Worm (Caenorhabditis elegans): ENCODE measurements around the gene mys-1.
"Not testable (repeated sequence)": the region's sequence is repeated elsewhere in the genome, so short reads cannot be mapped to it uniquely, and the experiment has no call there.

Gene mys-1

DNA sequence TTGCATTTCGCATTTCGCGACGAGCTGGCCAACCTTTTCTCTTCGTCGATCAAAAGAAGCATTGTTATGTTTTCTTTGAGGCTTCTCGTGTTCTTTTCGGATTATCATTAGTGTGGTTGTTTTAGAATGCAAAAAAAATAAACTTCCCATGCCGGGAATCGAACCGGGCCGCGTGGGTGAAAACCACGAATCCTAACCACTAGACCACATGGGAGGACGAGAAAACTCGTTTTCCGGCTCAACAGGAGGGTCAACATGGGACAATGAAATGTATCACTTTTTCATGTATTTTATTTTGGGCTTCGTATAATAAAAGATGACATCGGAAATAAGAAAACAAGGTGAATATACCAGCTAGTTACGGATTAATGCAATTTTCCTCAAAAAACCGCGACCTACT is 14.9 kb downstream of the mys-1 start:
- no peak for TF ChIP-seq W03F9.2 (tag; optimal IDR thresholded peaks at IDR 0.05)
- TF ChIP-seq him-1 (tag; optimal IDR thresholded peaks at IDR 0.05) = no peak
- no peak for TF ChIP-seq dao-5 (tag; optimal IDR thresholded peaks at IDR 0.05)

DNA sequence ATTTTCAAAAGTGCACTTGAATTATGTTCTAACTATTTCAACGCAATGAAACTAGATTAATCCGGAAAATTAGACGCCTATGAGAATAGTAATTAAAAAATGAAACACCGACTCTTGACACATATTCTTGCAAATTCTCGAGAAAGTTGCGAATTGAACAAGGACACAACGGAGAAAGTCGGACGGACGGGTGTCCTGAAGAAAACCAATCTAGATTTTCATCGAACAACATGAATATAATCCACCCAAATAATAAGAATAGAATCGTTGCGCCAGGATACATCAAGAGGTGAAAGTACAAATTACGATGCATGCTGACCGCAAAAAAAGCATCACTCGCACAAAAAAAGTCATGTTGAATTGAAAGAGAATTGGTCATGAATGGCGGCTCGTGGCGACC is 15.6 kb downstream of the mys-1 start:
- TF ChIP-seq him-1 (tag; optimal IDR thresholded peaks at IDR 0.05) = no peak
- no peak for TF ChIP-seq dao-5 (tag; optimal IDR thresholded peaks at IDR 0.05)
- no peak for TF ChIP-seq W03F9.2 (tag; optimal IDR thresholded peaks at IDR 0.05)

DNA sequence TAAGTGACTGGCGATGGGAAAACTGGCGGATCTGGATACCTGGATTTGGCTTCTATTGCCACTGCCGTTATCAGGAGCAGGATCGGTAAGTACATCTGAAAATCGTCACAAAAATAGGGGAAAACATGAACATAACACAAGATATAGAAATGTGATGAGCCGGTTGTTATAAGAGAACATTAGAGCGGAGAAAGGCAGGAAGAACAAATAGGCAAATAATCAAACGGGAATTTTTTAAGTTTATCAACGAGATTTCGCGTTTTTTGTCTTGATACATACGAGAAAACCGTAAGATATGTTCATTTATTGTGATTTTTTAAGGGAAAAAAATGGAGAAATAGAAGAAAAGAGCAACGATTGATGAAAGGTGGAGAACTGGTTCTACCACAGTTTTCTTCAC is 19.2 kb downstream of the mys-1 start, which contains the start of gene Y57E12AR.1:
Gene Y57E12AR.1, minus strand, starts transcription at position 101 of the 400 bp plus-strand sequence.
- no peak for TF ChIP-seq W03F9.2 (tag; optimal IDR thresholded peaks at IDR 0.05)
- TF ChIP-seq him-1 (tag; optimal IDR thresholded peaks at IDR 0.05) = no peak
- no peak for TF ChIP-seq dao-5 (tag; optimal IDR thresholded peaks at IDR 0.05)

DNA sequence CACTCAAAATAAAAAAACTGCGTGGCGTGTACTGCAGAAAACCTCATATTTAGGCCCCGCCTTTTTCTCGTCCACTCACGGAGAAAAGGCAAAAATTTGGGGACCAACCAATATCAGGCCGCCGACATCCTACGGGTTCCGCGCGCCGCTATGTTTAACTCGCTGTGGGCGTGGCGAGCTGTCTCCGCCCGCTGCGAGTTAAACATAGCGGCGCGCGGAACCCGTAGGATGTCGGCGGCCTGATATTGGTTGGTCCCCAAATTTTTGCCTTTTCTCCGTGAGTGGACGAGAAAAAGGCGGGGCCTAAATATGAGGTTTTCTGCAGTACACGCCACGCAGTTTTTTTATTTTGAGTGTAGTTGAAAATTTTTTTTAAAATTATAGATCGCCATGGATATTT is 21.7 kb downstream of the mys-1 start, which contains the start of gene tmem-258:
Gene tmem-258, plus strand, starts transcription at position 385 of the 400 bp plus-strand sequence.
- not testable (repeated sequence) for TF ChIP-seq him-1, W03F9.2, dao-5 (tag; optimal IDR thresholded peaks at IDR 0.05)

DNA sequence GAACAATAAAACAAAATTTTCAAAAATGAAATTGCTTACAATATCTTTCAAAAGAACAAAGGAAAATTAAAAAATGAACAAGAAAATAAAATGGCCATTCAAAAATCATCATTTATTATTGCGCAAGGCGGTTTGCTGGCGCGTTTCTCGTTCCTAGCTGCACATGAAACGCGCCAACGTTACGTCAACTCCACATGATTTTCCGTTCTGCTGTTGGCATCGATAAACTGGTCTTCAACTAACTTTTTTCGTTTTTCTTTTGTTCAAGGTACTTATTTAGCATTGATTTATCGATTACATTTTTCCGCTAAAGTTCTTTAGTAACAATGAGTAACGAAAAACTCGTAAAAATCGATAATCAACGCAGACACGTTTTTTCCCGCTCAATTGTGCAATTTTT is 24.1 kb downstream of the mys-1 start, which contains the start of the genes Y57E12AL.6 and Y57E12AL.1:
Gene Y57E12AL.6, minus strand, starts transcription at position 75 of the 400 bp plus-strand sequence.
Gene Y57E12AL.1, plus strand, starts transcription at position 135 of the 400 bp plus-strand sequence.
- TF ChIP-seq him-1 (tag; optimal IDR thresholded peaks at IDR 0.05) (no peak), dao-5 (tag; optimal IDR thresholded peaks at IDR 0.05) (no peak), W03F9.2 (tag; optimal IDR thresholded peaks at IDR 0.05) (peak; percentile 95)

DNA sequence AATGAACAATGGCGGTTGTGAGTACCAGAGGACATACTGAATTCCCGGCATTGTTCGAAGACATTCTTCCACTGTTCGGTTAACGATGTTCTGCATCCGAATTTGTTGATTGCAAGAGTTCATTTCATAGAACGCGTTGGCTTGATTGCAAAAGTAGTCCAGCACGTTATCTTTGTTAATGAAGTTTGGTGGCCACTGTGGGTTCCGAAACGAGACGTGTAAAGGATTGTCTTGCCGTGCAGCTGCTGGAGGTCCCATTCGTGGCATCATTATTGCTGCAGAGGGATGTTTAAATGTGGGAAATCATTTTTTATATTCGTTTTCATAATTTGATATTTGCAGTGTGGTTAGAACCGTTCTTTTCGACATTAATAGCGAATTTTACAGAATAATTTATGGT is 25.1 kb downstream of the mys-1 start, which contains the start of gene mdt-6:
Gene mdt-6, minus strand, starts transcription at position 275 of the 400 bp plus-strand sequence.
- TF ChIP-seq W03F9.2 (tag; optimal IDR thresholded peaks at IDR 0.05) (no peak), him-1 (tag; optimal IDR thresholded peaks at IDR 0.05) (no peak), dao-5 (tag; optimal IDR thresholded peaks at IDR 0.05) (no peak)

DNA sequence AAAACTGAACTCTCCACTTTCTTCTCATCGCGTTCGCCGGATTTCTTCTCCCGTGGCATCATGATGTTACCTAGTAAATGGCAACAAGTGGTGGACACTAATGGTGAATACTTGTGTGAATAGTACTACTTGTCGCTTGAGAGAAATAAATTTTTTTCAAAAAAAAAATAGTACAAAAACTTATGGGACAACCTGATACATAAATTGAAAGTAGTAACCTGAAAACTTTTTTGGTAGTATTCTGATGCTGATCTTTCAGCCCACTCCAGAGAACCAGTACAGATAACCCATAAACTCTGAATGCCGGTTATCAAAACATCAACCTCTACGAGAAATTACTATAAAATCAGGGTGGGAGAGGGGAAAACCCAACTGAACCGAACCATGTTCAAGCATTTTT is 26.7 kb downstream of the mys-1 start, which contains the start of gene Y57E12AL.2:
Gene Y57E12AL.2, plus strand, starts transcription at position 301 of the 400 bp plus-strand sequence.
- not testable (repeated sequence) for TF ChIP-seq dao-5, him-1, W03F9.2 (tag; optimal IDR thresholded peaks at IDR 0.05)

DNA sequence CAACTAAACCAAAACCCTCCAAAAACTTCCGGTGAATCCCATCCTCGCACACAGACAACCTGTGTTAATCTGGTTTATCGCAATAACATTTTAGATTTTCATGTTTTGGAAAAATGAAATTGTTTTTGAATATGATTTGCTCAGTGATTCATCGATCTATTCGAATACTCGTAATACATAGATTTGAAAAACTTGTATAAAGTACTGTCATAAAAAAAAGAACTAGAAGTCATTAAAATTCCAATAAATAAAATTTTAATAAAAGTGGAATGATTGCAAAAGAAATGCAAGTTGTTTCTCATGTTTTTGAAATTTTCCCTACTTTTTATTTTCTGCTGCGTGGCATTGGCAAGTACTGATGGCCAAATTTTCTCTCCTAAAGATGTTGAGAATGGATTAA is 29.9 kb downstream of the mys-1 start, which contains the start of gene spig-8:
Gene spig-8, plus strand, starts transcription at position 301 of the 400 bp plus-strand sequence.
- TF ChIP-seq him-1 (tag; optimal IDR thresholded peaks at IDR 0.05) = no peak
- TF ChIP-seq W03F9.2 (tag; optimal IDR thresholded peaks at IDR 0.05) = no peak
- TF ChIP-seq dao-5 (tag; optimal IDR thresholded peaks at IDR 0.05) = no peak

DNA sequence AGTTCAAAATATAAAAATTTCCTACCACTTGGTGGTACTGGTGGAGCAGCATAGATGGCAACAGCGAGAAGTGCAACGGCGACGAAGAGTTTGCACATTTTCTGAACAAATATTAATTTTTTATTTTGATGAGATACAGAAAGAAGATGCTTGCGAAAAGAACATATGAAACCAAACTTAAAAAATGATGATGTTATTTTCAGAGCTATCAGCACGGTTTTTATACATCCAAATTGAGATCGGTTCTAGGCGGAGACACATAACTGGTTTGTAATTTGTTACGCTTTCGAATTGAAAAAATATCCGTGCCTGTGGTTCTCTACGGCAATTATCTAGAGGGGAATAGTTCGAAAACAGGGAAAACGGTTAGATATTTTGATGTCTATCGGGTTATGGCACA is 31.4 kb downstream of the mys-1 start, which contains the start of gene txt-17:
Gene txt-17, minus strand, starts transcription at position 101 of the 400 bp plus-strand sequence.
- no peak for TF ChIP-seq W03F9.2 (tag; optimal IDR thresholded peaks at IDR 0.05)
- no peak for TF ChIP-seq him-1 (tag; optimal IDR thresholded peaks at IDR 0.05)
- TF ChIP-seq dao-5 (tag; optimal IDR thresholded peaks at IDR 0.05) = no peak

DNA sequence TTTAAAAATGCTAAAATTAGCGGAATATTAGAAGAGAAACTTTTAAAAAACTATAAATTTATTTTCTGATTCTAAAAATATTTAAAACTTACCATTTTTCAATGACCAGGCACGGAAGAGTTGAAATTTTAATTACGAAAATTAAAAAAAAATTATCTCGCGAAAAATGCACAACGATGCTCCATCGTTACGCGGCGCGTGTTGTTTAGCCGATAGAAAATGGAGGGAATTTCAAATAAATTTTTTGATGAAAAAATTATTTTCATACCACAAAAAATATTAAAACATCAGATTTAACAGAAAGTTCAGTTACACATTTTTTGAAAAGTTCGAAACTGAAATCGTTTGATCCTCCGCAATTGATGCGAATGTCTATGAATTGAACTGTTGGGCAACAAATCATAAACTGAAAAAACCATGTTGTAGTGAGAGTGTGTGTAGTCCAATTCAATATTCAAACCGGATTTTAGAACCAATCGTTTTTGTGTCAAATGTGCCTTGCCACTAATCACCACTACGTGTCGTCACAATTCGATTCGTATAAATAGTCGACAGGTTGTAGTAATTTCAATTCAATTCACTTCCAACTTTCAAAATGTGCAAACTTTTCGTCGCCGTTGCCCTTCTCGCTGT is 33.2 kb downstream of the mys-1 start, which contains the start of the genes tofu-2 and spig-1:
Gene tofu-2, minus strand, starts transcription at position 116 of the 633 bp plus-strand sequence.
Gene spig-1, plus strand, starts transcription at position 583 of the 633 bp plus-strand sequence.
- TF ChIP-seq W03F9.2 (tag; optimal IDR thresholded peaks at IDR 0.05) (no peak), him-1 (tag; optimal IDR thresholded peaks at IDR 0.05) (no peak), dao-5 (tag; optimal IDR thresholded peaks at IDR 0.05) (no peak)

DNA sequence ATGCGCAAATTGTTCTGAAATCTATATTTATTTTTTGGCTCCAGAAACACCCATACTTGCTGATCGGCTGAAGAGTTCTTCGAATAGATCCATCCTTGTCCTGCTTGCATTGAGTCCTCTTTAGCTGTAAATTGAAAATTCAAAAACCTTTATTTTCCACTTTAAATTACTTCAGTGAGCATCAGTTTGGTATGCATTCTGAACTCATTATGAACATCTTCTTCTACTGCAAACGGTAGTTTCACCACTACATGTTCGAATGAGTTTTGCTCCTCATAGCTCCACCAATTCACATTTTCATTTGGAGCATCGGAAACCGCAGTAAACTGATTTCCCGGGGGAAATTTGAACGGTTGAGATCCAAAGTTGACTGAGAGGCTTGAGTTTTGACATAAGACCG is 34.3 kb downstream of the mys-1 start:
- TF ChIP-seq dao-5 (tag; optimal IDR thresholded peaks at IDR 0.05) (no peak), him-1 (tag; optimal IDR thresholded peaks at IDR 0.05) (no peak), W03F9.2 (tag; optimal IDR thresholded peaks at IDR 0.05) (no peak)

DNA sequence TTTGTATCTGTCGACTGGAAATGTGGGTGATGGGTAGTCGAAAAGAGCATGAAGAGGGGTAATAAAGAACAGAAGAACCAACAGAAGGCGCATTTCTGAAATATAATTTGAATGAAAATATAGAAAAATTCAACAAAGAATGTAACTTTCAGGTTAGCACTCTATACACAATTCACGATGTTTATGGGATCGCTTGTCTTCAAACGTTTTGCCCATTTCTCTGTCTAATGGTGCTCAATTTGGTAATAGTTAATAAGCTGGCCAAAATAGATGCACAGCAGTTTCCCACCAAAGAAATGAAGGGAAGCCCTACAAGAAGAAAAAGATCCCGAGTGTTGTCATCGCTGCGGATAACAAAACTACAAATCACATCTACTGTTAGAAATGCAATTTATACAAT is 37.0 kb downstream of the mys-1 start, which contains the start of gene F20A1.8:
Gene F20A1.8, minus strand, starts transcription at position 101 of the 400 bp plus-strand sequence.
- TF ChIP-seq W03F9.2 (tag; optimal IDR thresholded peaks at IDR 0.05) = no peak
- TF ChIP-seq him-1 (tag; optimal IDR thresholded peaks at IDR 0.05) = no peak
- TF ChIP-seq dao-5 (tag; optimal IDR thresholded peaks at IDR 0.05) = no peak

DNA sequence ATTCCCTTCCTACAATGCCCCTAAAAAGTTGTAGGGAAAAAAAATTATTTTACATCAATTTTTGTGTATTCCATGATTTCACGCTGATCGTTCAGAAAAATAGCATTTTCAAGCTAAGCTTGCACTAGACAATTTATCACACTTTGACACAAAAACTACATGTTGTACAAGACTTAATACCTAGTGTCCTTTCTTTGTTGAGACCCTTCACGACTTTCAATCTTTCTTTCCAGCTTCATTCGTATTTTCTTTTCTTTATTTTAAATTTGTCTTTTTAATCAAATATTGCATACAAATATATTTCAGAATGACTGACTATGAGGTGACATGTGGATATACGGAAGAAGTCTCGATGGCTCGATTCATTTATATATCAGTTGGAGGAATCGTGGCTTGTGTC is 38.5 kb downstream of the mys-1 start, which contains the start of gene F20A1.2:
Gene F20A1.2, plus strand, starts transcription at position 301 of the 400 bp plus-strand sequence.
- TF ChIP-seq him-1 (tag; optimal IDR thresholded peaks at IDR 0.05) (no peak), W03F9.2 (tag; optimal IDR thresholded peaks at IDR 0.05) (no peak), dao-5 (tag; optimal IDR thresholded peaks at IDR 0.05) (no peak)

DNA sequence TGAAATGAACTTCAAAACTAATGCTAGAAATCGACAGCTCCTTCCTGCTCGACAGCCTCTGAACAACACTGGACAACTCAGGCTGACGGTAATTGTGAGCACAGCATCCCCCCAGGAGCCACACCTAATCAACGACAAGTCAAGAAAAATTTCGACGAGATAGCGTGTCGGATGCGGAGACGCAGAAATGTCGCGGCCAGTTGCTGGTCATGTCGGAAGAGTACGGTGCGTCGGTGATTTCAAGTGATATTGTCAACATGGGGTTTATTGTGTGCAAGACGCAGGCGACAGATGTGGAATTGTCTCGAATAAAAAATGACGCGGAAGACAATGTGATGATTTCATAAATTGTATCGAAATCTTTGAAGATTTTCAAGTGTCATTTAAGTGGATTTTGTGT is 48.0 kb downstream of the mys-1 start, which contains the start of gene twk-11:
Gene twk-11, minus strand, starts transcription at position 101 of the 400 bp plus-strand sequence.
- TF ChIP-seq dao-5 (tag; optimal IDR thresholded peaks at IDR 0.05) = no peak
